Fruit fly (Drosophila melanogaster): ENCODE results near the gene CG4229.

CG4229 gene

dm6 chr3L:16574307-16574946, 17.8 kb downstream of the CG4229 start, which contains the start of gene mbf1 (continued):
- TF ChIP-seq pfk (GFP tag; optimal IDR thresholded peaks at IDR 0.05) (no peak), her (GFP tag; optimal IDR thresholded peaks at IDR 0.05) (no peak), CG4617 (GFP tag; optimal IDR thresholded peaks at IDR 0.05; ENCODE audit: borderline replicate concordance) (peak; percentile 91), bbx (GFP tag; IDR thresholded peaks at IDR 0.05; ENCODE audit: partially characterized antibody) (peak; percentile 14), wdn (GFP tag; IDR thresholded peaks at IDR 0.05) (no peak), Poxn (GFP tag; IDR thresholded peaks at IDR 0.05) (no peak), CG15479 (GFP tag; optimal IDR thresholded peaks at IDR 0.05) (no peak), HmgZ (tag; optimal IDR thresholded peaks at IDR 0.05) (peak; percentile 53), Dfd (GFP tag; optimal IDR thresholded peaks at IDR 0.05) (no peak), CG7372 (GFP tag; IDR thresholded peaks at IDR 0.05) (no peak), CG1024 (GFP tag; IDR thresholded peaks at IDR 0.05) (no peak), CG10462 (GFP tag; optimal IDR thresholded peaks at IDR 0.05) (no peak), exex (tag; optimal IDR thresholded peaks at IDR 0.05) (peak; percentile 2), Trl (optimal IDR thresholded peaks at IDR 0.05) (no peak), Trl (GFP tag; optimal IDR thresholded peaks at IDR 0.05) (peak; percentile 21), Lpt (GFP tag; optimal IDR thresholded peaks at IDR 0.05) (no peak), jumu (GFP tag; optimal IDR thresholded peaks at IDR 0.05) (peak; percentile 6), CG32772 (GFP tag; IDR thresholded peaks at IDR 0.05) (no peak), CG10267 (tag; optimal IDR thresholded peaks at IDR 0.05) (peak; percentile 48), Hmx (GFP tag; optimal IDR thresholded peaks at IDR 0.05) (no peak), Dref (GFP tag; IDR thresholded peaks at IDR 0.05) (peak; percentile 67), h (optimal IDR thresholded peaks at IDR 0.05) (no peak), ERR (GFP tag; optimal IDR thresholded peaks at IDR 0.05) (no peak), CG2712 (tag; optimal IDR thresholded peaks at IDR 0.05) (peak; percentile 53), CG6272 (GFP tag; IDR thresholded peaks at IDR 0.05) (no peak), Pdp1 (GFP tag; optimal IDR thresholded peaks at IDR 0.05) (peak in 1 of 2 experiments; percentile 39), nau (GFP tag; optimal IDR thresholded peaks at IDR 0.05) (no peak), Atf-2 (GFP tag; optimal IDR thresholded peaks at IDR 0.05) (no peak), Hey (tag; optimal IDR thresholded peaks at IDR 0.05) (no peak), Med (GFP tag) (peak; percentile 84)

dm6 chr3L:16580049-16580448, 23.4 kb downstream of the CG4229 start, which contains the start of gene nxf2:
TSS of gene nxf2 (minus strand) at chr3L:16580306.
- no peak for TF ChIP-seq cwo (GFP tag; optimal IDR thresholded peaks at IDR 0.05)
- TF ChIP-seq CG16813 (GFP tag; IDR thresholded peaks at IDR 0.05; ENCODE audit: partially characterized antibody): peak; percentile 55; the same call in 2 of the 3 replicates
- no peak for TF ChIP-seq ems (GFP tag; optimal IDR thresholded peaks at IDR 0.05)
- TF ChIP-seq CG8478 (optimal IDR thresholded peaks at IDR 0.05): no peak
- TF ChIP-seq CG12071 (GFP tag; optimal IDR thresholded peaks at IDR 0.05): no peak
- no peak for TF ChIP-seq NC2β (GFP tag; optimal IDR thresholded peaks at IDR 0.05)
- TF ChIP-seq sug (tag; optimal IDR thresholded peaks at IDR 0.05): no peak
- no peak for TF ChIP-seq mirr (GFP tag; optimal IDR thresholded peaks at IDR 0.05)
- TF ChIP-seq YL-1 (GFP tag; optimal IDR thresholded peaks at IDR 0.05): no peak
- TF ChIP-seq CG7556 (GFP tag; optimal IDR thresholded peaks at IDR 0.05): no peak
- no peak for TF ChIP-seq CG9727 (GFP tag; optimal IDR thresholded peaks at IDR 0.05)
- peak; percentile 44; the same call in 1 of the 2 replicates for TF ChIP-seq hbn (GFP tag; IDR thresholded peaks at IDR 0.05; ENCODE audit: partially characterized antibody)
- no peak for TF ChIP-seq esg (GFP tag; conservative IDR thresholded peaks at IDR 0.05)
- TF ChIP-seq CG2678 (tag; optimal IDR thresholded peaks at IDR 0.05): no peak
- TF ChIP-seq CG12236 (GFP tag; optimal IDR thresholded peaks at IDR 0.05): no peak
- TF ChIP-seq CG2116 (GFP tag; optimal IDR thresholded peaks at IDR 0.05): peak; percentile 55
- no peak for TF ChIP-seq CG12942 (GFP tag; optimal IDR thresholded peaks at IDR 0.05)
- TF ChIP-seq Vsx1 (GFP tag; optimal IDR thresholded peaks at IDR 0.05): no peak
- no peak for TF ChIP-seq gcm (GFP tag; optimal IDR thresholded peaks at IDR 0.05)
- no peak for TF ChIP-seq CG9817 (tag; optimal IDR thresholded peaks at IDR 0.05)
- TF ChIP-seq Mrtf (GFP tag; IDR thresholded peaks at IDR 0.05): no peak
- no peak for TF ChIP-seq aop (GFP tag; IDR thresholded peaks at IDR 0.05)
- no peak for TF ChIP-seq stc (GFP tag; IDR thresholded peaks at IDR 0.05)
